Worm (Caenorhabditis elegans) whole organism, mixed stage, embryonic: ENCODE results near the gene srx-77.

Experiments used
- M03D4.4 ChIP-seq: sonication (generic microtip); optimal IDR thresholded peaks from 2 replicates; lab custom pipeline; 2017; ENCODE audit warnings: mild to moderate bottlenecking, missing genetic modification characterization, missing compliant biosample characterization
- bed-3 ChIP-seq: fragments of 200-800 bp; sonication (Bioruptor generic); optimal IDR thresholded peaks from 3 replicates; lab custom pipeline; 2018; ENCODE audit warnings: mild to moderate bottlenecking, missing genetic modification characterization, moderate library complexity, missing compliant biosample characterization
- ceh-43 ChIP-seq: fragments of 200-800 bp; sonication (Bioruptor generic); optimal IDR thresholded peaks from 2 replicates; lab custom pipeline; 2018; ENCODE audit warnings: mild to moderate bottlenecking, missing genetic modification characterization, moderate library complexity, missing compliant biosample characterization
- ceh-83 ChIP-seq: fragments of 200-800 bp; sonication (Bioruptor generic); optimal IDR thresholded peaks from 2 replicates; lab custom pipeline; 2018; ENCODE audit warnings: mild to moderate bottlenecking, missing genetic modification characterization, missing compliant biosample characterization
- ces-1 ChIP-seq: fragments of 150-350 bp; optimal IDR thresholded peaks from 2 replicates; lab custom pipeline; 2014; ENCODE audit warnings: missing biosample characterization, missing genetic modification reagents, missing genetic modification characterization
- cnd-1 ChIP-seq: fragments of 200-800 bp; sonication (Bioruptor generic); optimal IDR thresholded peaks from 2 replicates; lab custom pipeline; 2018; ENCODE audit warnings: mild to moderate bottlenecking, missing genetic modification characterization, missing compliant biosample characterization
- flh-1 ChIP-seq: fragments of 200-800 bp; sonication (Bioruptor generic); optimal IDR thresholded peaks from 2 replicates; lab custom pipeline; 2018; ENCODE audit warnings: mild to moderate bottlenecking, missing genetic modification characterization, moderate library complexity, missing compliant biosample characterization
- hlh-1 ChIP-seq: fragments of 150-350 bp; optimal IDR thresholded peaks from 2 replicates; lab custom pipeline; 2014; ENCODE audit warnings: missing biosample characterization, missing genetic modification reagents, missing genetic modification characterization
- lin-13 ChIP-seq: fragments of 150-350 bp; optimal IDR thresholded peaks from 2 replicates; lab custom pipeline; 2014; ENCODE audit warnings: missing biosample characterization, missing genetic modification characterization
- mep-1 ChIP-seq: fragments of 150-350 bp; optimal IDR thresholded peaks from 2 replicates; lab custom pipeline; 2017; ENCODE audit warnings: missing biosample characterization, missing genetic modification reagents, missing genetic modification characterization, inconsistent platforms
- mls-2 ChIP-seq: sonication (generic microtip); optimal IDR thresholded peaks from 2 replicates; lab custom pipeline; 2016; ENCODE audit warnings: mild to moderate bottlenecking, missing genetic modification characterization, moderate library complexity, missing compliant biosample characterization
- nhr-2 ChIP-seq: fragments of 150-350 bp; optimal IDR thresholded peaks from 2 replicates; lab custom pipeline; 2014; ENCODE audit warnings: missing biosample characterization, missing genetic modification characterization
- nhr-237 ChIP-seq: fragments of 150-350 bp; optimal IDR thresholded peaks from 2 replicates; lab custom pipeline; 2014; ENCODE audit warnings: missing biosample characterization, missing genetic modification characterization
- nhr-28 ChIP-seq: fragments of 150-350 bp; optimal IDR thresholded peaks from 2 replicates; lab custom pipeline; 2014; ENCODE audit warnings: missing biosample characterization, missing genetic modification characterization
- snpc-4 ChIP-seq: fragments of 150-350 bp; optimal IDR thresholded peaks from 2 replicates; lab custom pipeline; 2014; ENCODE audit warnings: missing biosample characterization, missing genetic modification characterization
- sptf-1 ChIP-seq: sonication (generic microtip); optimal IDR thresholded peaks from 2 replicates; lab custom pipeline; 2017; ENCODE audit warnings: mild to moderate bottlenecking, missing genetic modification characterization, moderate library complexity, missing compliant biosample characterization
- unc-120 ChIP-seq: sonication (generic microtip); optimal IDR thresholded peaks from 2 replicates; lab custom pipeline; 2017; ENCODE audit warnings: missing genetic modification characterization, missing compliant biosample characterization; ENCODE audit not compliant: poor library complexity, severe bottlenecking
- unc-39 ChIP-seq: fragments of 150-350 bp; optimal IDR thresholded peaks from 2 replicates; lab custom pipeline; 2014; ENCODE audit warnings: missing biosample characterization, missing genetic modification characterization
- zip-8 ChIP-seq: fragments of 150-350 bp; optimal IDR thresholded peaks from 2 replicates; lab custom pipeline; 2014; ENCODE audit warnings: missing biosample characterization, missing genetic modification characterization
- ztf-11 ChIP-seq: fragments of 150-350 bp; optimal IDR thresholded peaks from 2 replicates; lab custom pipeline; 2014; ENCODE audit warnings: missing biosample characterization, missing genetic modification characterization

srx-77 gene

ce11 chrV:4623535-4623934 is 45.0 kb downstream of the srx-77 start:
- TF ChIP-seq nhr-28 (tag; lab: Kevin White, UChicago): no peak
- TF ChIP-seq ces-1 (GFP tag; lab: Kevin White, UChicago): no peak
- no peak for TF ChIP-seq M03D4.4
- no peak for TF ChIP-seq hlh-1 (tag; lab: Kevin White, UChicago)
- TF ChIP-seq zip-8 (tag; lab: Kevin White, UChicago): no peak
- TF ChIP-seq ztf-11 (tag; lab: Kevin White, UChicago): no peak
- TF ChIP-seq sptf-1: no peak
- no peak for TF ChIP-seq ceh-43 (GFP tag; lab: Kevin White, UChicago)
- no peak for TF ChIP-seq ceh-83
- no peak for TF ChIP-seq cnd-1
- TF ChIP-seq nhr-2 (tag; lab: Kevin White, UChicago): no peak
- TF ChIP-seq nhr-237 (tag; lab: Kevin White, UChicago): no peak
- TF ChIP-seq, all 35 proteins: peak for 0

- TF ChIP-seq ces-1 (GFP tag; lab: Kevin White, UChicago) (no peak), cnd-1 (no peak), unc-120 (tag; lab: Kevin White, UChicago) (no peak), lin-13 (tag; lab: Kevin White, UChicago) (no peak), unc-39 (tag; lab: Kevin White, UChicago) (no peak), bed-3 (GFP tag; lab: Kevin White, UChicago) (no peak), mep-1 (no peak), flh-1 (GFP tag; lab: Kevin White, UChicago) (no peak), mls-2 (tag; lab: Kevin White, UChicago) (no peak), ceh-43 (GFP tag; lab: Kevin White, UChicago) (no peak), zip-8 (tag; lab: Kevin White, UChicago) (no peak), snpc-4 (tag; lab: Kevin White, UChicago) (no peak)
Measured at ce11 chrV:4617260-4617659, 51.3 kb downstream of the srx-77 start, which contains the start of gene sumv-2. Gene sumv-2, plus strand, starts transcription at chrV:4617560.
